Fruit fly (Drosophila melanogaster): Measurements from ENCODE around the gene CG15760.

Gene CG15760

DNA sequence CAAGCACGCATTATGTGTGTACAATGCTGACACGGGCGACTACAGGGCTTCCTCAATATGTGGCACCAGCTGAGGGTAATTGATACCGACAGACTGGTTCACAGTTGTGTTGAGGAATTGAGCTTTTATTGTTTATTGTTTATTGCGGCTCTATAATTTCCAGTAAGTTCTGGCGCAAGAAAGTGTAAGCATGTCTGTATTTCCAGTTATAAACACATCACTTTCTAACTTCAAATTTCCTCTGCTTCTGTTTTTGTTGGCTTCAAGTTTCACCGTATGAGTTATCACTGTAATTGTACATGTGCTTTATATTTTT, 43.0 kb upstream of the CG15760 start (continued):
- TF ChIP-seq slbo (GFP tag; IDR thresholded peaks at IDR 0.05) (peak; percentile 89), CG6765 (GFP tag; optimal IDR thresholded peaks at IDR 0.05) (peak; percentile 67), H2.0 (GFP tag; IDR thresholded peaks at IDR 0.05) (peak; percentile 39; the same call in 1 of the 2 replicates), CG11560 (tag; IDR thresholded peaks at IDR 0.05) (0 out of 3 replicates have a peak, but pooled peaks have one; percentile 36), CG2116 (GFP tag; optimal IDR thresholded peaks at IDR 0.05) (peak; percentile 30), CG2202 (tag; optimal IDR thresholded peaks at IDR 0.05) (no peak), tin (GFP tag; optimal IDR thresholded peaks at IDR 0.05) (peak; percentile 73), CrebB (tag; optimal IDR thresholded peaks at IDR 0.05) (peak; percentile 59), CG7271 (tag; optimal IDR thresholded peaks at IDR 0.05) (no peak), grn (GFP tag; optimal IDR thresholded peaks at IDR 0.05) (no peak), CG7786 (GFP tag; optimal IDR thresholded peaks at IDR 0.05) (peak; percentile 78), gcm2 (GFP tag; optimal IDR thresholded peaks at IDR 0.05) (peak; percentile 69), al (GFP tag; IDR thresholded peaks at IDR 0.05) (peak; percentile 67), CG6272 (GFP tag; IDR thresholded peaks at IDR 0.05) (peak; percentile 63), Hmx (GFP tag; optimal IDR thresholded peaks at IDR 0.05) (peak; percentile 21), Dp (GFP tag; optimal IDR thresholded peaks at IDR 0.05) (no peak), gem (tag; optimal IDR thresholded peaks at IDR 0.05) (peak; percentile 83), lola (GFP tag; optimal IDR thresholded peaks at IDR 0.05) (peak in 1 of 3 experiments; percentile 42), gt (GFP tag; IDR thresholded peaks at IDR 0.05) (no peak), bbx (GFP tag; IDR thresholded peaks at IDR 0.05; ENCODE audit: partially characterized antibody) (no peak), cato (GFP tag; optimal IDR thresholded peaks at IDR 0.05; ENCODE audit: borderline replicate concordance) (no peak), sd (tag; optimal IDR thresholded peaks at IDR 0.05) (peak; percentile 69), chif (GFP tag; optimal IDR thresholded peaks at IDR 0.05) (peak; percentile 60 to 63), CG3847 (GFP tag; IDR thresholded peaks at IDR 0.05) (peak; percentile 80), cwo (GFP tag; optimal IDR thresholded peaks at IDR 0.05) (peak; percentile 99), CG12155 (GFP tag; optimal IDR thresholded peaks at IDR 0.05) (peak; percentile 66), CG2129 (GFP tag; IDR thresholded peaks at IDR 0.05; ENCODE audit: partially characterized antibody) (no peak), Rx (GFP tag; IDR thresholded peaks at IDR 0.05) (peak; percentile 28; the same call in 1 of the 2 replicates), Fer3 (tag; optimal IDR thresholded peaks at IDR 0.05) (peak; percentile 82), HLH3B (GFP tag; IDR thresholded peaks at IDR 0.05) (peak; percentile 68), z (GFP tag; IDR thresholded peaks at IDR 0.05) (no peak), dmrt99B (tag; optimal IDR thresholded peaks at IDR 0.05) (peak; percentile 81), ab (GFP tag; optimal IDR thresholded peaks at IDR 0.05) (peak; percentile 76), az2 (GFP tag; optimal IDR thresholded peaks at IDR 0.05) (peak; percentile 76), corto (GFP tag; optimal IDR thresholded peaks at IDR 0.05) (no peak), dpn (GFP tag; optimal IDR thresholded peaks at IDR 0.05) (peak; percentile 82 to 85), CG11247 (GFP tag; IDR thresholded peaks at IDR 0.05) (peak; percentile 71), Mrtf (GFP tag; IDR thresholded peaks at IDR 0.05) (peak; percentile 68; the same call in 2 of the 3 replicates), CG15269 (tag; optimal IDR thresholded peaks at IDR 0.05) (peak; percentile 86), CG12104 (GFP tag; optimal IDR thresholded peaks at IDR 0.05) (peak; percentile 66), CG32767 (GFP tag; IDR thresholded peaks at IDR 0.05) (0 out of 2 replicates have a peak, but pooled peaks have one; percentile 41), Fer2 (tag; optimal IDR thresholded peaks at IDR 0.05) (peak; percentile 28), CG7963 (GFP tag; IDR thresholded peaks at IDR 0.05; ENCODE audit: partially characterized antibody) (no peak), ind (GFP tag; optimal IDR thresholded peaks at IDR 0.05) (peak; percentile 82), CG13775 (GFP tag; optimal IDR thresholded peaks at IDR 0.05) (peak; percentile 55), Dip3 (GFP tag; optimal IDR thresholded peaks at IDR 0.05) (peak; percentile 77), CG4360 (GFP tag; IDR thresholded peaks at IDR 0.05) (no peak; the same call in 1 of the 2 replicates), gfzf (GFP tag; optimal IDR thresholded peaks at IDR 0.05) (no peak), CG31441 (GFP tag; IDR thresholded peaks at IDR 0.05) (peak; percentile 67), CG13894 (tag; optimal IDR thresholded peaks at IDR 0.05) (peak; percentile 49), CG17912 (GFP tag; optimal IDR thresholded peaks at IDR 0.05) (peak; percentile 27)
